Worm (Caenorhabditis elegans): Measurements from ENCODE around the gene sar-1.

Gene sar-1

ce11 chrIV:4513269-4513819 lies at the start of gene sar-1:
Gene sar-1 (minus strand): TSS chrIV:4513319.
- TF ChIP-seq ztf-29 (GFP tag; IDR thresholded peaks at IDR 0.05): peak; percentile 75; the same call in 1 of the 2 replicates
- peak; percentile 3 for TF ChIP-seq med-1 (GFP tag; optimal IDR thresholded peaks at IDR 0.05; ENCODE audit: insufficient read depth)
- TF ChIP-seq ref-1 (GFP tag; conservative IDR thresholded peaks at IDR 0.05): no peak
- no peak; the same call in 1 of the 2 replicates for TF ChIP-seq tab-1 (GFP tag; IDR thresholded peaks at IDR 0.05)
- no peak for TF ChIP-seq klf-2 (GFP tag; conservative IDR thresholded peaks at IDR 0.05)
- TF ChIP-seq flt-1 (GFP tag; IDR thresholded peaks at IDR 0.05): 0 out of 2 replicates have a peak, but pooled peaks have one; percentile 22
- peak; percentile 12 for TF ChIP-seq cog-1 (tag; optimal IDR thresholded peaks at IDR 0.05)
- TF ChIP-seq T22C8.4 (GFP tag; IDR thresholded peaks at IDR 0.05): no peak
- TF ChIP-seq ztf-23 (GFP tag; IDR thresholded peaks at IDR 0.05): 0 out of 2 replicates have a peak, but pooled peaks have one; percentile 28

ce11 chrIV:4562599-4563116 lies 49.5 kb upstream of the sar-1 start, which contains the start of gene igeg-1:
Gene igeg-1 (plus strand): TSS chrIV:4562649.
- no peak for TF ChIP-seq ztf-29 (GFP tag; IDR thresholded peaks at IDR 0.05)
- TF ChIP-seq med-1 (GFP tag; optimal IDR thresholded peaks at IDR 0.05; ENCODE audit: insufficient read depth): no peak
- TF ChIP-seq ref-1 (GFP tag; conservative IDR thresholded peaks at IDR 0.05): no peak

ce11 chrIV:4559160-4559559 lies 46.0 kb upstream of the sar-1 start:
- TF ChIP-seq klf-2 (GFP tag; conservative IDR thresholded peaks at IDR 0.05) (no peak), flt-1 (GFP tag; IDR thresholded peaks at IDR 0.05) (no peak), cog-1 (tag; optimal IDR thresholded peaks at IDR 0.05) (no peak), ref-1 (GFP tag; conservative IDR thresholded peaks at IDR 0.05) (no peak), ztf-29 (GFP tag; IDR thresholded peaks at IDR 0.05) (no peak), tab-1 (GFP tag; IDR thresholded peaks at IDR 0.05) (no peak), T22C8.4 (GFP tag; IDR thresholded peaks at IDR 0.05) (no peak), ztf-23 (GFP tag; IDR thresholded peaks at IDR 0.05) (no peak), med-1 (GFP tag; optimal IDR thresholded peaks at IDR 0.05; ENCODE audit: insufficient read depth) (no peak)

ce11 chrIV:4557731-4558130 lies 44.6 kb upstream of the sar-1 start:
- TF ChIP-seq med-1 (GFP tag; optimal IDR thresholded peaks at IDR 0.05; ENCODE audit: insufficient read depth): no peak
- TF ChIP-seq ref-1 (GFP tag; conservative IDR thresholded peaks at IDR 0.05): no peak
- TF ChIP-seq ztf-29 (GFP tag; IDR thresholded peaks at IDR 0.05): no peak

ce11 chrIV:4557130-4557529 lies 44.0 kb upstream of the sar-1 start:
- TF ChIP-seq ztf-29 (GFP tag; IDR thresholded peaks at IDR 0.05) (no peak), tab-1 (GFP tag; IDR thresholded peaks at IDR 0.05) (no peak), cog-1 (tag; optimal IDR thresholded peaks at IDR 0.05) (no peak), ztf-23 (GFP tag; IDR thresholded peaks at IDR 0.05) (no peak), med-1 (GFP tag; optimal IDR thresholded peaks at IDR 0.05; ENCODE audit: insufficient read depth) (no peak), T22C8.4 (GFP tag; IDR thresholded peaks at IDR 0.05) (no peak)

ce11 chrIV:4551562-4551961 lies 38.4 kb upstream of the sar-1 start:
- TF ChIP-seq med-1 (GFP tag; optimal IDR thresholded peaks at IDR 0.05; ENCODE audit: insufficient read depth) (no peak), ztf-29 (GFP tag; IDR thresholded peaks at IDR 0.05) (no peak), cog-1 (tag; optimal IDR thresholded peaks at IDR 0.05) (no peak), flt-1 (GFP tag; IDR thresholded peaks at IDR 0.05) (no peak), T22C8.4 (GFP tag; IDR thresholded peaks at IDR 0.05) (no peak), tab-1 (GFP tag; IDR thresholded peaks at IDR 0.05) (no peak), ref-1 (GFP tag; conservative IDR thresholded peaks at IDR 0.05) (no peak), ztf-23 (GFP tag; IDR thresholded peaks at IDR 0.05) (no peak), klf-2 (GFP tag; conservative IDR thresholded peaks at IDR 0.05) (no peak)

- no peak for TF ChIP-seq ztf-29 (GFP tag; IDR thresholded peaks at IDR 0.05)
- TF ChIP-seq ztf-23 (GFP tag; IDR thresholded peaks at IDR 0.05): no peak
- no peak for TF ChIP-seq tab-1 (GFP tag; IDR thresholded peaks at IDR 0.05)
- TF ChIP-seq ref-1 (GFP tag; conservative IDR thresholded peaks at IDR 0.05): no peak
- no peak for TF ChIP-seq klf-2 (GFP tag; conservative IDR thresholded peaks at IDR 0.05)
- no peak for TF ChIP-seq T22C8.4 (GFP tag; IDR thresholded peaks at IDR 0.05)
- TF ChIP-seq med-1 (GFP tag; optimal IDR thresholded peaks at IDR 0.05; ENCODE audit: insufficient read depth): no peak
- no peak for TF ChIP-seq cog-1 (tag; optimal IDR thresholded peaks at IDR 0.05)
- TF ChIP-seq flt-1 (GFP tag; IDR thresholded peaks at IDR 0.05): no peak
These were observed 35.1 kb upstream of the sar-1 start, which contains the start of gene ZK185.1 for ce11 chrIV:4548253-4548652. Gene ZK185.1 (plus strand): TSS chrIV:4548553.

- no peak for TF ChIP-seq med-1 (GFP tag; optimal IDR thresholded peaks at IDR 0.05; ENCODE audit: insufficient read depth)
- TF ChIP-seq ztf-23 (GFP tag; IDR thresholded peaks at IDR 0.05): no peak
- TF ChIP-seq flt-1 (GFP tag; IDR thresholded peaks at IDR 0.05): no peak
- TF ChIP-seq T22C8.4 (GFP tag; IDR thresholded peaks at IDR 0.05): no peak
These were observed 32.7 kb upstream of the sar-1 start, which contains the start of gene ZK185.5 for ce11 chrIV:4545818-4546217. Gene ZK185.5 (minus strand): TSS chrIV:4545918.

- no peak for TF ChIP-seq T22C8.4 (GFP tag; IDR thresholded peaks at IDR 0.05)
- no peak for TF ChIP-seq ztf-29 (GFP tag; IDR thresholded peaks at IDR 0.05)
- TF ChIP-seq cog-1 (tag; optimal IDR thresholded peaks at IDR 0.05): no peak
- no peak for TF ChIP-seq ref-1 (GFP tag; conservative IDR thresholded peaks at IDR 0.05)
- TF ChIP-seq med-1 (GFP tag; optimal IDR thresholded peaks at IDR 0.05; ENCODE audit: insufficient read depth): no peak
- no peak for TF ChIP-seq flt-1 (GFP tag; IDR thresholded peaks at IDR 0.05)
- no peak for TF ChIP-seq klf-2 (GFP tag; conservative IDR thresholded peaks at IDR 0.05)
- no peak for TF ChIP-seq ztf-23 (GFP tag; IDR thresholded peaks at IDR 0.05)
- no peak for TF ChIP-seq tab-1 (GFP tag; IDR thresholded peaks at IDR 0.05)
These were observed 31.1 kb upstream of the sar-1 start for ce11 chrIV:4544215-4544614.

ce11 chrIV:4542972-4543371 lies 29.9 kb upstream of the sar-1 start:
- TF ChIP-seq T22C8.4 (GFP tag; IDR thresholded peaks at IDR 0.05) (no peak), med-1 (GFP tag; optimal IDR thresholded peaks at IDR 0.05; ENCODE audit: insufficient read depth) (no peak), tab-1 (GFP tag; IDR thresholded peaks at IDR 0.05) (no peak), flt-1 (GFP tag; IDR thresholded peaks at IDR 0.05) (no peak), ref-1 (GFP tag; conservative IDR thresholded peaks at IDR 0.05) (no peak), cog-1 (tag; optimal IDR thresholded peaks at IDR 0.05) (no peak), klf-2 (GFP tag; conservative IDR thresholded peaks at IDR 0.05) (no peak), ztf-23 (GFP tag; IDR thresholded peaks at IDR 0.05) (no peak), ztf-29 (GFP tag; IDR thresholded peaks at IDR 0.05) (no peak)
